Fruit fly (Drosophila melanogaster): ENCODE data around the gene for.

The for gene

DNA sequence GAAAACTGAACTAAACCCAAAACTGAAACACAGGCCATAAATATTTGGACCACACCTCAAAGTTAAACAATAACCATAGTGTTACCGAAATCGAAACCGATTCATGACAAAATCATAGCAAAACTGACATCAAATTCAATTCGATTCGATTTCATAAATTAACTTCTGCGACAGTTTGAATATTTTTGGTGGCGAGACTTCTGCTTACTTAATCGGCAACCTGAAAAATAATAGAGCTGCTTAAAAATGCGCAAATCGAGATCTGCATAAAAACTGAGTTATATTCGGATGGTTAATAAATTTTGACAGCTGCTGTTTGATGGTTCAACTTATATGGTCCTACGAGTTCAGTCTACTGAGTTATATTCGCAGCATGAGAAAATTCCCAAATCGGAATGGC, 53.2 kb downstream of the for start (continued):
- no peak for TF ChIP-seq kay (GFP tag; optimal IDR thresholded peaks at IDR 0.05)
- TF ChIP-seq CG34376 (GFP tag; optimal IDR thresholded peaks at IDR 0.05) = no peak
- TF ChIP-seq CG5180 (GFP tag; optimal IDR thresholded peaks at IDR 0.05) = no peak
- TF ChIP-seq D (optimal IDR thresholded peaks at IDR 0.05) = no peak
- no peak for TF ChIP-seq D (GFP tag; optimal IDR thresholded peaks at IDR 0.05)
- TF ChIP-seq CG4617 (GFP tag; optimal IDR thresholded peaks at IDR 0.05; ENCODE audit: borderline replicate concordance) = no peak
- TF ChIP-seq CG4360 (GFP tag; IDR thresholded peaks at IDR 0.05) = no peak
- no peak for TF ChIP-seq CG5245 (GFP tag; optimal IDR thresholded peaks at IDR 0.05)
- no peak for TF ChIP-seq CG9797 (GFP tag; optimal IDR thresholded peaks at IDR 0.05)
- no peak for TF ChIP-seq CG10431 (GFP tag; optimal IDR thresholded peaks at IDR 0.05)
- no peak for TF ChIP-seq CG11695 (GFP tag; IDR thresholded peaks at IDR 0.05)
- TF ChIP-seq pfk (GFP tag; optimal IDR thresholded peaks at IDR 0.05) = no peak

- TF ChIP-seq al (GFP tag; IDR thresholded peaks at IDR 0.05) (no peak), nom (GFP tag; optimal IDR thresholded peaks at IDR 0.05) (no peak), PHDP (tag; optimal IDR thresholded peaks at IDR 0.05) (no peak), fu2 (GFP tag; optimal IDR thresholded peaks at IDR 0.05) (no peak), CG42726 (GFP tag; IDR thresholded peaks at IDR 0.05; ENCODE audit: partially characterized antibody) (no peak), ems (GFP tag; optimal IDR thresholded peaks at IDR 0.05) (no peak), gsb (GFP tag; IDR thresholded peaks at IDR 0.05) (no peak), Chrac-16 (GFP tag; optimal IDR thresholded peaks at IDR 0.05) (no peak), psq (GFP tag; optimal IDR thresholded peaks at IDR 0.05) (no peak), ro (GFP tag; IDR thresholded peaks at IDR 0.05) (0 out of 2 replicates have a peak, but pooled peaks have one; percentile 11), pho (GFP tag; optimal IDR thresholded peaks at IDR 0.05) (no peak), z (GFP tag; IDR thresholded peaks at IDR 0.05) (no peak), CG4820 (GFP tag; optimal IDR thresholded peaks at IDR 0.05) (no peak), Sox102F (GFP tag; optimal IDR thresholded peaks at IDR 0.05) (no peak), sqz (GFP tag; optimal IDR thresholded peaks at IDR 0.05) (no peak), twi (tag; optimal IDR thresholded peaks at IDR 0.05) (peak; percentile 44), ind (GFP tag; optimal IDR thresholded peaks at IDR 0.05) (no peak), D19A (tag; optimal IDR thresholded peaks at IDR 0.05) (no peak), Dip2 (GFP tag; IDR thresholded peaks at IDR 0.05) (no peak), B-H1 (GFP tag; IDR thresholded peaks at IDR 0.05) (no peak), D19B (GFP tag; optimal IDR thresholded peaks at IDR 0.05) (no peak), Adf1 (GFP tag; IDR thresholded peaks at IDR 0.05) (no peak), maf-S (GFP tag; optimal IDR thresholded peaks at IDR 0.05) (no peak), CG1832 (GFP tag; optimal IDR thresholded peaks at IDR 0.05) (no peak), gcm2 (GFP tag; optimal IDR thresholded peaks at IDR 0.05) (no peak), vvl (GFP tag; IDR thresholded peaks at IDR 0.05) (no peak), ranshi (GFP tag; IDR thresholded peaks at IDR 0.05) (no peak), CG12071 (GFP tag; optimal IDR thresholded peaks at IDR 0.05) (no peak), CG15479 (GFP tag; optimal IDR thresholded peaks at IDR 0.05) (peak; percentile 63), zen (tag; optimal IDR thresholded peaks at IDR 0.05) (peak; percentile 93), abd-A (tag; optimal IDR thresholded peaks at IDR 0.05) (no peak), fd102C (GFP tag; optimal IDR thresholded peaks at IDR 0.05) (no peak), D (optimal IDR thresholded peaks at IDR 0.05) (peak; percentile 94), D (GFP tag; optimal IDR thresholded peaks at IDR 0.05) (no peak), cad (GFP tag; optimal IDR thresholded peaks at IDR 0.05) (peak; percentile 27), tap (tag; optimal IDR thresholded peaks at IDR 0.05) (no peak), CG15073 (GFP tag; optimal IDR thresholded peaks at IDR 0.05) (no peak), prd (optimal IDR thresholded peaks at IDR 0.05) (no peak), prd (GFP tag; IDR thresholded peaks at IDR 0.05) (peak; percentile 74; the same call in 2 of the 3 replicates)
These were observed 54.2 kb downstream of the for start for dm6 chr2L:3602589-3602988.
